Fruit fly (Drosophila melanogaster): ENCODE results near the gene atk.

The atk gene

DNA sequence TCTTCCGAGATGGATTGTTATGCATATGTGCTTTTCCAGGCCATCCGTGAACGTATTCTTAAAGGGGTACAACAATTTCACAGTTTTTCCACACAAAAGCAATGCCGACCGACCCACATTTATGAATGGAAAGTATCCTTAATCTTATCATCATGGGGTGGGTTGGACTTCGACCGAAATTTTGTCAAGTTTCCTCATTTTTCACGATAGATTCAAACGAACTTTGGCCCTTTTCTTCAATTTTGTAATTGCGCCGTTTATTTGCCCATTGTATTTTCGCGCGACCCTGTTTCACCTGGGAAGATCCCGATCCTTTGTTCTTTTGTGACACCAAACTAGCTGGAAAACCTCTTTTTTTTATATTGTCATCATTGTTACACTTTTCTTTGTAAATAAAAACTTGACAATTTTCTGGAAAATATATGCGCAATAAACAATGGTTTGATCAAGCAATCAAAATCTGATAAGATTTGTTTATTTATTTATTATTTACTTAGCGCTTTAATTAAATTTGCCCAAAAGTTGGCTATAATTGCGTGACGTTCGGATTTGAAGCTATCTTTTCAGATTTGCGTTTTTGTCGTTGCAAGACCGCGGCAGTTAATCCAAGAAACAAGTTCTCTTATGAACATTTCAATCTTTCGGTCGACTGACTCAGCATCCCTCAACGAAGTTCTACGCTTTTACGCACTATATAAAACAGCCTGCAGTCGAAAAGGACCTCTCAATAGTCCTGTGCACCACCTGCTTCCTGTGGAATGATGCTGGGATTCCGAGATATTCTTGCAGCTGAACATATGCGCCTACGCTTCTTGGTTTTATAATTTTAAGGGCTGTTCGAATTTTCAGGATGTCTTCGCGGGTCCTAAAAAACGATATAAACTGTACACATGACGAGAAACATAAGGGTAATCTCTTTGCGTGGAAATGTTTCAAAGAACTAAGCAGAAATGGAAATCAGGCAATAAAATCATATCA is 58.4 kb downstream of the atk start (continued):
- TF ChIP-seq Sox102F (GFP tag; optimal IDR thresholded peaks at IDR 0.05) (no peak), CG5953 (GFP tag; IDR thresholded peaks at IDR 0.05) (no peak), chinmo (GFP tag; IDR thresholded peaks at IDR 0.05; ENCODE audit: partially characterized antibody) (no peak), CG11398 (GFP tag; optimal IDR thresholded peaks at IDR 0.05) (no peak), cas (GFP tag; IDR thresholded peaks at IDR 0.05) (no peak), kni (GFP tag; optimal IDR thresholded peaks at IDR 0.05) (no peak), CG9727 (GFP tag; optimal IDR thresholded peaks at IDR 0.05) (no peak), mam (GFP tag; optimal IDR thresholded peaks at IDR 0.05) (no peak), Aef1 (GFP tag; IDR thresholded peaks at IDR 0.05) (no peak), dmrt11E (tag; optimal IDR thresholded peaks at IDR 0.05) (no peak), tio (GFP tag; optimal IDR thresholded peaks at IDR 0.05) (no peak), CG6254 (GFP tag; optimal IDR thresholded peaks at IDR 0.05) (peak; percentile 33), CG13424 (tag; optimal IDR thresholded peaks at IDR 0.05) (peak; percentile 38), CG8478 (optimal IDR thresholded peaks at IDR 0.05) (no peak), bowl (GFP tag; IDR thresholded peaks at IDR 0.05) (no peak), sima (GFP tag; optimal IDR thresholded peaks at IDR 0.05) (no peak), CG34376 (GFP tag; optimal IDR thresholded peaks at IDR 0.05) (no peak), CG16779 (GFP tag; IDR thresholded peaks at IDR 0.05) (no peak), unpg (GFP tag; optimal IDR thresholded peaks at IDR 0.05) (peak; percentile 45), Atf3 (GFP tag; optimal IDR thresholded peaks at IDR 0.05) (no peak), chm (GFP tag; IDR thresholded peaks at IDR 0.05) (no peak), dm (GFP tag; optimal IDR thresholded peaks at IDR 0.05) (no peak), CG3847 (GFP tag; IDR thresholded peaks at IDR 0.05) (no peak), CG2875 (GFP tag; optimal IDR thresholded peaks at IDR 0.05) (peak; percentile 22), Dref (GFP tag; IDR thresholded peaks at IDR 0.05) (no peak), CG7987 (GFP tag; optimal IDR thresholded peaks at IDR 0.05) (peak; percentile 61), CG3995 (GFP tag; optimal IDR thresholded peaks at IDR 0.05) (no peak), Myb (GFP tag; optimal IDR thresholded peaks at IDR 0.05) (no peak), CG3065 (GFP tag; optimal IDR thresholded peaks at IDR 0.05) (no peak), z (GFP tag; IDR thresholded peaks at IDR 0.05) (no peak), HLH4C (GFP tag; IDR thresholded peaks at IDR 0.05; ENCODE audit: partially characterized antibody) (no peak), fd96Cb (tag; optimal IDR thresholded peaks at IDR 0.05) (no peak), tna (GFP tag; IDR thresholded peaks at IDR 0.05; ENCODE audit: partially characterized antibody) (no peak), Kr (GFP tag; optimal IDR thresholded peaks at IDR 0.05) (no peak), CG4328 (GFP tag; optimal IDR thresholded peaks at IDR 0.05) (no peak), Doc2 (GFP tag; IDR thresholded peaks at IDR 0.05) (no peak), lbe (GFP tag; optimal IDR thresholded peaks at IDR 0.05) (no peak), MBD-R2 (GFP tag; IDR thresholded peaks at IDR 0.05) (no peak), Sry-δ (GFP tag; optimal IDR thresholded peaks at IDR 0.05) (no peak), CG7928 (GFP tag; optimal IDR thresholded peaks at IDR 0.05) (no peak), CG7271 (tag; optimal IDR thresholded peaks at IDR 0.05) (no peak), CG1792 (GFP tag; optimal IDR thresholded peaks at IDR 0.05) (no peak), HmgD (GFP tag; optimal IDR thresholded peaks at IDR 0.05) (no peak), bsh (GFP tag; optimal IDR thresholded peaks at IDR 0.05) (peak in 1 of 2 experiments; percentile 12), CG4730 (GFP tag; IDR thresholded peaks at IDR 0.05) (no peak), NFAT (GFP tag; IDR thresholded peaks at IDR 0.05) (no peak), CTCF (GFP tag; optimal IDR thresholded peaks at IDR 0.05) (peak; percentile 55), peb (GFP tag; IDR thresholded peaks at IDR 0.05) (no peak), CG4360 (GFP tag; IDR thresholded peaks at IDR 0.05) (no peak), CG13775 (GFP tag; optimal IDR thresholded peaks at IDR 0.05) (no peak), luna (GFP tag; optimal IDR thresholded peaks at IDR 0.05) (no peak)
